Worm (Caenorhabditis elegans) whole organism, L4 larva: ENCODE measurements around the gene fbxa-166.

Experiments used
- F10B5.3 ChIP-seq: sonication (generic microtip); optimal IDR thresholded peaks from 2 replicates; lab custom pipeline; 2016; ENCODE audit warnings: mild to moderate bottlenecking, missing genetic modification characterization, missing compliant biosample characterization
- F37D6.2 ChIP-seq: sonication (generic microtip); optimal IDR thresholded peaks from 2 replicates; lab custom pipeline; 2016; ENCODE audit warnings: mild to moderate bottlenecking, missing genetic modification characterization, missing compliant biosample characterization
- R02D3.7 ChIP-seq: fragments of 150-350 bp; sonication (generic microtip); optimal IDR thresholded peaks from 3 replicates; lab custom pipeline; 2014; ENCODE audit warnings: missing biosample characterization, missing genetic modification characterization
- Y105C5A.15 ChIP-seq: fragments of 200-800 bp; sonication (Bioruptor generic); IDR thresholded peaks from 2 replicates; pipeline ENCODE4 v1.3.6; 2022; ENCODE audit warnings: missing genetic modification characterization, missing compliant biosample characterization
- Y48G9A.11 ChIP-seq: fragments of 200-800 bp; sonication (Bioruptor generic); IDR thresholded peaks from 2 replicates; pipeline ENCODE4 v1.3.6; 2022; ENCODE audit warnings: missing genetic modification reagents, missing genetic modification characterization, missing compliant biosample characterization
- Y5F2A.4 ChIP-seq: fragments of 200-800 bp; sonication (Bioruptor generic); optimal IDR thresholded peaks from 2 replicates; lab custom pipeline; 2018; ENCODE audit warnings: mild to moderate bottlenecking, missing genetic modification characterization, missing compliant biosample characterization
- ZK546.5 ChIP-seq, 2 experiments: sonication (generic microtip); optimal IDR thresholded peaks; 2 replicates each; lab custom pipeline; 2017; ENCODE audit warnings: missing biosample characterization in 2 of 2, missing genetic modification characterization in 2 of 2
- ama-1 ChIP-seq: fragments of 150-350 bp; optimal IDR thresholded peaks from 2 replicates; lab custom pipeline; 2014; ENCODE audit warnings: inconsistent platforms, mixed read lengths
- ceh-20 ChIP-seq: fragments of 200-800 bp; sonication (Bioruptor generic); IDR thresholded peaks from 2 replicates; pipeline ENCODE4 v1.3.6; 2022; ENCODE audit warnings: missing genetic modification reagents, missing genetic modification characterization, missing compliant biosample characterization
- ceh-44 ChIP-seq: fragments of 200-800 bp; sonication (Bioruptor generic); IDR thresholded peaks from 2 replicates; pipeline ENCODE4 v1.3.6; 2022; ENCODE audit warnings: missing genetic modification reagents, missing genetic modification characterization, missing compliant biosample characterization
- ces-1 ChIP-seq: fragments of 150-350 bp; sonication (generic microtip); optimal IDR thresholded peaks from 4 replicates; lab custom pipeline; 2014; ENCODE audit warnings: missing biosample characterization, missing genetic modification reagents, missing genetic modification characterization
- daf-16 ChIP-seq, 3 experiments: sonication (generic microtip); optimal IDR thresholded peaks; 2 replicates each; lab custom pipeline; 2016 to 2017; ENCODE audit warnings: missing genetic modification characterization in 3 of 3, missing genetic modification reagents in 3 of 3, mild to moderate bottlenecking in 2 of 3, missing compliant biosample characterization in 2 of 3, missing biosample characterization in 1 of 3, moderate library complexity in 1 of 3
- dmd-6 ChIP-seq: fragments of 200-800 bp; sonication (Bioruptor generic); IDR thresholded peaks from 2 replicates; pipeline ENCODE4 v1.3.6; 2022; ENCODE audit warnings: missing genetic modification reagents, missing genetic modification characterization, missing compliant biosample characterization
- dpl-1 ChIP-seq: fragments of 150-350 bp; optimal IDR thresholded peaks from 2 replicates; lab custom pipeline; 2014; ENCODE audit warnings: missing biosample characterization, missing genetic modification reagents, missing genetic modification characterization
- egl-43 ChIP-seq: fragments of 200-800 bp; sonication (Bioruptor generic); IDR thresholded peaks from 2 replicates; pipeline ENCODE4 v1.3.6; 2022; ENCODE audit warnings: missing genetic modification reagents, missing genetic modification characterization, missing compliant biosample characterization
- hif-1 ChIP-seq, 2 experiments: sonication (generic microtip); optimal IDR thresholded peaks; 2 replicates each; lab custom pipeline; 2016 to 2017; ENCODE audit warnings: missing compliant biosample characterization in 2 of 2, missing genetic modification characterization in 2 of 2, missing genetic modification reagents in 2 of 2, missing genotype in 2 of 2, mild to moderate bottlenecking in 1 of 2
- hlh-11 ChIP-seq: fragments of 200-800 bp; sonication (Bioruptor generic); optimal IDR thresholded peaks from 2 replicates; lab custom pipeline; 2018; ENCODE audit warnings: mild to moderate bottlenecking, missing genetic modification characterization, missing compliant biosample characterization
- lim-7 ChIP-seq: fragments of 200-800 bp; sonication (Bioruptor generic); IDR thresholded peaks from 2 replicates; pipeline ENCODE4 v1.3.6; 2022; ENCODE audit warnings: missing genetic modification characterization, missing compliant biosample characterization
- lin-13 ChIP-seq: fragments of 150-350 bp; optimal IDR thresholded peaks from 2 replicates; lab custom pipeline; 2014; ENCODE audit warnings: missing biosample characterization, missing genetic modification reagents, missing genetic modification characterization
- lin-29 ChIP-seq: fragments of 200-800 bp; sonication (Bioruptor generic); IDR thresholded peaks from 2 replicates; pipeline ENCODE4 v1.3.6; 2022; ENCODE audit warnings: missing genetic modification reagents, missing genetic modification characterization, missing compliant biosample characterization
- lir-3 ChIP-seq: sonication (generic microtip); optimal IDR thresholded peaks from 2 replicates; lab custom pipeline; 2016; ENCODE audit warnings: mild to moderate bottlenecking, missing genetic modification characterization, missing compliant biosample characterization
- lsy-2 ChIP-seq, 2 experiments: fragments of 150-350 bp in 1 of 2; sonication (generic microtip) in 1 of 2; optimal IDR thresholded peaks; 2 replicates each; lab custom pipeline; 2014 to 2017; ENCODE audit warnings: missing biosample characterization in 2 of 2, missing genetic modification characterization in 2 of 2
- madf-9 ChIP-seq: fragments of 200-800 bp; sonication (Bioruptor generic); conservative IDR thresholded peaks from 2 replicates; pipeline ENCODE4 v1.3.6; 2022; ENCODE audit warnings: missing genetic modification reagents, missing genetic modification characterization, missing compliant biosample characterization
- mxl-2 ChIP-seq: fragments of 200-800 bp; sonication (Bioruptor generic); conservative IDR thresholded peaks from 2 replicates; pipeline ENCODE4 v1.3.6; 2022; ENCODE audit warnings: missing genetic modification reagents, missing genetic modification characterization, missing compliant biosample characterization
- mxl-3 ChIP-seq: fragments of 200-800 bp; sonication (Bioruptor generic); optimal IDR thresholded peaks from 2 replicates; lab custom pipeline; 2018; ENCODE audit warnings: mild to moderate bottlenecking, missing genetic modification characterization, missing compliant biosample characterization
- nhr-102 ChIP-seq: sonication (generic microtip); optimal IDR thresholded peaks from 2 replicates; lab custom pipeline; 2016; ENCODE audit warnings: mild to moderate bottlenecking, missing genetic modification characterization, moderate library complexity, missing compliant biosample characterization
- nhr-237 ChIP-seq: sonication (generic microtip); optimal IDR thresholded peaks from 2 replicates; lab custom pipeline; 2017; ENCODE audit warnings: missing biosample characterization, missing genetic modification characterization
- nhr-28 ChIP-seq: fragments of 150-350 bp; optimal IDR thresholded peaks from 2 replicates; lab custom pipeline; 2014; ENCODE audit warnings: missing biosample characterization, missing genetic modification characterization
- nhr-77 ChIP-seq: fragments of 150-350 bp; optimal IDR thresholded peaks from 2 replicates; lab custom pipeline; 2014; ENCODE audit warnings: missing biosample characterization, missing genetic modification characterization
- pha-4 ChIP-seq, 2 experiments: fragments of 150-350 bp in 1 of 2; fragments of 200-800 bp in 1 of 2; sonication (Bioruptor generic) in 1 of 2; IDR thresholded peaks in 1 of 2; optimal IDR thresholded peaks in 1 of 2; 2 replicates each; pipeline versions ENCODE4 v1.3.6 to Lab custom; 2014 to 2022; ENCODE audit warnings: missing genetic modification characterization in 2 of 2, missing genetic modification reagents in 2 of 2, missing biosample characterization in 1 of 2, missing compliant biosample characterization in 1 of 2
- pqm-1 ChIP-seq: sonication (generic microtip); optimal IDR thresholded peaks from 2 replicates; lab custom pipeline; 2017; ENCODE audit warnings: missing biosample characterization, missing genetic modification characterization
- sdz-12 ChIP-seq: fragments of 200-800 bp; sonication (Bioruptor generic); optimal IDR thresholded peaks from 2 replicates; lab custom pipeline; 2018; ENCODE audit warnings: mild to moderate bottlenecking, missing genetic modification characterization, missing compliant biosample characterization
- snpc-1.2 ChIP-seq: fragments of 200-800 bp; sonication (Bioruptor generic); IDR thresholded peaks from 2 replicates; pipeline ENCODE4 v1.3.6; 2022; ENCODE audit warnings: missing genetic modification reagents, missing genetic modification characterization, missing compliant biosample characterization
- zfp-2 ChIP-seq: sonication (generic microtip); optimal IDR thresholded peaks from 2 replicates; lab custom pipeline; 2016; ENCODE audit warnings: mild to moderate bottlenecking, missing genetic modification characterization, missing compliant biosample characterization
- zip-11 ChIP-seq: fragments of 200-800 bp; sonication (Bioruptor generic); IDR thresholded peaks from 2 replicates; pipeline ENCODE4 v1.3.6; 2022; ENCODE audit warnings: missing genetic modification characterization, missing compliant biosample characterization
- zip-2 ChIP-seq: fragments of 150-350 bp; optimal IDR thresholded peaks from 2 replicates; lab custom pipeline; 2014; ENCODE audit warnings: missing biosample characterization, missing genetic modification characterization
- ztf-11 ChIP-seq: fragments of 150-350 bp; optimal IDR thresholded peaks from 2 replicates; lab custom pipeline; 2014; ENCODE audit warnings: missing biosample characterization, missing genetic modification characterization
- ztf-7 ChIP-seq: fragments of 150-350 bp; optimal IDR thresholded peaks from 2 replicates; lab custom pipeline; 2014; ENCODE audit warnings: missing biosample characterization, missing genetic modification characterization

The fbxa-166 gene

DNA sequence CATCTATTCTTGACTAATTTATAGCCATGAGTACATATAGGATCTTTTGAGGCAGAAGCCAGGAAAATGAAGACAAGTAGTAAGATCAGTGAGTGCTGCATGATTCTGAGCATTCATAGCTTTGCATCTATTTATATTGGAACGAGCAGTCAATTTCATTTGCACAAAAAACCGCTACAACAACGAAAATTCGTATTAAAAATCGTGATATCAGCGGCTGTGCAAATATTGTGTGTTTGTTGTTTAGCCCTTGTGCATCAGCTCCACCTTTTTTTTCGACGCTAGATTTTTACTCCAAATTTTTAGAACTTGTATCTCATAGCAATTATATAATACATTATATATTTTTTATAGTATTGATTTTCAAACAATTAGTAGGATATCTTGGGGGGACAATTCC, 34.7 kb downstream of the fbxa-166 start, which contains the start of gene clec-21:
TSS of gene clec-21 (minus strand) at position 101 of the 400 bp plus-strand sequence.
- TF ChIP-seq hif-1 (tag; optimal IDR thresholded peaks at IDR 0.05; lab: Kevin White, UChicago) = no peak
- TF ChIP-seq daf-16 (GFP tag; optimal IDR thresholded peaks at IDR 0.05; lab: Kevin White, UChicago) = no peak
- TF ChIP-seq daf-16 (tag; optimal IDR thresholded peaks at IDR 0.05; lab: Kevin White, UChicago) = no peak
- no peak for TF ChIP-seq mxl-3 (GFP tag; lab: Kevin White, UChicago)
- no peak for TF ChIP-seq ceh-20 (GFP tag; lab: Robert Waterston, UW)
- TF ChIP-seq F37D6.2 = no peak
- no peak for TF ChIP-seq egl-43
- TF ChIP-seq F10B5.3 (tag; lab: Kevin White, UChicago) = no peak

DNA sequence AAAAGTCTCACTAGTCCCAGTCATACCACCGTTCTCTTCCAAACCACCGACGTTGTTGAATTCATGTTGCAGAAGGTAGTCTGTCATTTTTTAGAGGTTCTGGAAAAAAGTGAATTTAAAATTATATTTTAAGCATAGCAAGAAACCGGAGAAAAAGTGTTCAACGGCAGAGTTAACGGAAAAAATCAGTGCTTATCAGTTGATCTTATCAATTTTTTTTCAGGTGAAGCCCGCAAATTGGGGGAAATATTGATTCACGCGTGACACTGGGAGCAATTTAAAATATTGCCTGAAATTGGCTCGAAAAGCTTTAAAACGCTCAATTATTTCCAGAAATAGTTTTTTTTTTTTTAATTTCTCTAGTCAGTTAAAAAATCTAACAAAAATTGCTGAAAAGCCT, 39.0 kb downstream of the fbxa-166 start, which contains the start of gene math-38:
TSS of gene math-38 (minus strand) at position 101 of the 400 bp plus-strand sequence.
- TF ChIP-seq nhr-28 (tag; lab: Kevin White, UChicago) (peak; percentile 28), zfp-2 (tag; lab: Kevin White, UChicago) (no peak), hlh-11 (tag; lab: Kevin White, UChicago) (peak; percentile 16)
- TF ChIP-seq, all 104 proteins: peak for 2

DNA sequence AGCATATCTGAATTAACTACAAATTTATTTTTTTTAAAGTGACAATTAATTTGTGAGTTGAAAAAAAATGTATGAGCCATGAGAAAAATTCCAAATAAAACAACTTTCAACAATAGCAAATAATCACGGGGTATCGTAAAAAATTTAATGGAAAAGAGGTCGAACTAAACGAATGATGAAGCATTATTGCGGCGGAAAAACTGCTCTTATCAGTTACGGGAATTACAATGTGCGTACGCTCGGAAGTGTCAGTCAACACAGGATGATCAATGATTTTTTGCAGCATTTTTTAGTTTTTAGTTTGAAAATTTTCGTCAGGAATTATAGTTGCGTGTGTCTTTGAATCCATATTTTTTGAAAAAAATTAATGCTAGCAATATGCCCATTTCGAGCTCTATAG, 42.1 kb downstream of the fbxa-166 start:
- TF ChIP-seq sdz-12 (GFP tag; lab: Kevin White, UChicago) (no peak), pqm-1 (tag; lab: Kevin White, UChicago) (peak; percentile 92), hlh-11 (tag; lab: Kevin White, UChicago) (peak; percentile 30), dmd-6 (GFP tag; lab: Robert Waterston, UW) (peak; percentile 79), nhr-28 (tag; lab: Kevin White, UChicago) (peak; percentile 70)
- TF ChIP-seq, all 104 proteins: peak for 4

DNA sequence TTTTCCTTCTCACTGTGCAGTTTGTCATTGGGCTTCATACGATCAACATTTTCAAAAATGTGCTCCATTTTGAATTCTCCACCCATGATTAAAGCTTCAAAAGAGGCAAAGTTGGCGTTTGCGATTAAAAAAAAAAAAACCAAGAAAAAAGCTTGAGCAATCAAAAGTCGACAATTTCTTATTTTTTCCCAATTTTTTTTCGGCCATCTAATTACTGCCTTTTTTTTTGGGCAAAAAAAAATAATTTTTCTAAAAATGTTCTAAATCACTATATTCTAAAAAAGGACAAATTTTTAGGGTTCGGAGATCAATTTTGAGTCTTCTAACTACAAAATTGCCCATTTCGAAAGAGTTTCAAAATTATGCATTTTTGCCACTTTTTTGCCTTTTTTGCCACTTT, 42.8 kb downstream of the fbxa-166 start, which contains the start of gene K05F6.10:
TSS of gene K05F6.10 (minus strand) at position 101 of the 400 bp plus-strand sequence.
- TF ChIP-seq R02D3.7 (tag; lab: Kevin White, UChicago) (no peak), Y48G9A.11 (GFP tag; lab: Robert Waterston, UW) (no peak), ztf-11 (tag; lab: Kevin White, UChicago) (no peak), snpc-1.2 (GFP tag; lab: Robert Waterston, UW) (no peak), lin-29 (no peak), ces-1 (GFP tag; lab: Kevin White, UChicago) (no peak), mxl-3 (GFP tag; lab: Kevin White, UChicago) (no peak), ZK546.5 (tag; optimal IDR thresholded peaks at IDR 0.05; lab: Kevin White, UChicago) (no peak), nhr-77 (tag; lab: Kevin White, UChicago) (no peak), lim-7 (no peak), Y105C5A.15 (no peak), ztf-7 (tag; lab: Kevin White, UChicago) (no peak), Y5F2A.4 (GFP tag; lab: Kevin White, UChicago) (no peak), dpl-1 (GFP tag; lab: Kevin White, UChicago) (no peak), dmd-6 (GFP tag; lab: Robert Waterston, UW) (no peak), nhr-237 (no peak), mxl-2 (no peak), zip-11 (GFP tag; lab: Robert Waterston, UW) (no peak), ceh-44 (GFP tag; lab: Robert Waterston, UW) (no peak)

DNA sequence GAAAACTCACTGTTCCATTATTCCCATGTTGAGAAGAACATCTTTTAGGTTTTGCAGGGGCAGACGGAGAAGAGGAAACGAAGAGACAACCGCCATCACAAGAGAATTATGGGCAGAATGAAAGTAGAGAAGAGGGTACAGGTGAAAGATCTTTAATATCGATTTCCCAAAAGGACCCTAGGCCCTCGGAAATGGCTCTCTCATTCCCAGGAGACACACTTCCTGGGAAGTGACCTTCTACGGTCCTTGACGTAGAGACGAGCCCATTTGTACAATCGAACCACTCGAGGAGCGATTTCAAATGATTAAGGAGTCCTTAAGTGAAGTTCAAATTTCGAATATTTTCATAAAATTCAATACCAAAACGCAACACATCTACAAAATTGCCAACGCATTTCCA, 47.8 kb downstream of the fbxa-166 start, which contains the start of gene fbxb-46:
TSS of gene fbxb-46 (minus strand) at position 101 of the 400 bp plus-strand sequence.
- TF ChIP-seq lsy-2 (tag; optimal IDR thresholded peaks at IDR 0.05; lab: Kevin White, UChicago) (no peak), nhr-237 (no peak), nhr-102 (tag; lab: Kevin White, UChicago) (no peak), pqm-1 (tag; lab: Kevin White, UChicago) (no peak), lir-3 (no peak), ama-1 (no peak), Y5F2A.4 (GFP tag; lab: Kevin White, UChicago) (no peak), zip-2 (tag; lab: Kevin White, UChicago) (no peak), zfp-2 (tag; lab: Kevin White, UChicago) (no peak), ceh-20 (GFP tag; lab: Robert Waterston, UW) (no peak), pha-4 (GFP tag; IDR thresholded peaks at IDR 0.05; lab: Robert Waterston, UW) (no peak), pha-4 (tag; optimal IDR thresholded peaks at IDR 0.05; lab: Kevin White, UChicago) (no peak), madf-9 (no peak), nhr-77 (tag; lab: Kevin White, UChicago) (no peak), ceh-44 (GFP tag; lab: Robert Waterston, UW) (no peak), lin-13 (no peak)
- TF ChIP-seq, all 104 proteins: peak for 0
